Worm (Caenorhabditis elegans) whole organism, L1 larva: Measurements from ENCODE around the gene rpl-5.

Experiments used
- C04F5.9 ChIP-seq: sonication (generic microtip); optimal IDR thresholded peaks from 2 replicates; lab custom pipeline; 2016; ENCODE audit warnings: missing genetic modification characterization, missing compliant biosample characterization
- C34B4.2 ChIP-seq: sonication (generic microtip); optimal IDR thresholded peaks from 2 replicates; lab custom pipeline; 2017; ENCODE audit warnings: mild to moderate bottlenecking, missing genetic modification characterization, missing compliant biosample characterization
- aha-1 ChIP-seq: fragments of 150-350 bp; optimal IDR thresholded peaks from 2 replicates; lab custom pipeline; 2014; ENCODE audit warnings: missing biosample characterization, missing genetic modification characterization
- alr-1 ChIP-seq: fragments of 200-800 bp; sonication (Bioruptor generic); optimal IDR thresholded peaks from 2 replicates; lab custom pipeline; 2018; ENCODE audit warnings: borderline replicate concordance, mild to moderate bottlenecking, missing genetic modification characterization, missing compliant biosample characterization
- aly-2 ChIP-seq: fragments of 150-350 bp; optimal IDR thresholded peaks from 2 replicates; lab custom pipeline; 2014; ENCODE audit warnings: missing biosample characterization, missing genetic modification characterization
- ceh-63 ChIP-seq: fragments of 200-800 bp; sonication (Bioruptor generic); optimal IDR thresholded peaks from 2 replicates; lab custom pipeline; 2018; ENCODE audit warnings: mild to moderate bottlenecking, missing genetic modification characterization, missing compliant biosample characterization
- ces-1 ChIP-seq: fragments of 150-350 bp; optimal IDR thresholded peaks from 2 replicates; lab custom pipeline; 2014; ENCODE audit warnings: missing biosample characterization, missing genetic modification reagents, missing genetic modification characterization
- dpl-1 ChIP-seq, 3 experiments: fragments of 150-350 bp in 2 of 3; sonication (generic microtip) in 1 of 3; optimal IDR thresholded peaks; 2 replicates each; lab custom pipeline; 2014 to 2017; ENCODE audit warnings: missing biosample characterization in 3 of 3, missing genetic modification characterization in 3 of 3, missing genetic modification reagents in 3 of 3
- elt-3 ChIP-seq, 6 experiments: fragments of 150-350 bp in 1 of 6; sonication (generic microtip); optimal IDR thresholded peaks; 2 replicates each; lab custom pipeline; 2017 to 2018; ENCODE audit warnings: missing biosample characterization in 6 of 6, missing genetic modification characterization in 6 of 6, inconsistent platforms in 1 of 6
- ets-5 ChIP-seq: fragments of 200-800 bp; sonication (Bioruptor generic); IDR thresholded peaks from 2 replicates; pipeline ENCODE4 v1.3.6; 2022; ENCODE audit warnings: missing genetic modification characterization, missing compliant biosample characterization
- fkh-4 ChIP-seq: sonication (generic microtip); optimal IDR thresholded peaks from 2 replicates; lab custom pipeline; 2016; ENCODE audit warnings: missing compliant biosample characterization, missing genetic modification characterization, borderline replicate concordance
- fkh-8 ChIP-seq: sonication (generic microtip); optimal IDR thresholded peaks from 2 replicates; lab custom pipeline; 2016; ENCODE audit warnings: mild to moderate bottlenecking, missing genetic modification characterization, missing compliant biosample characterization
- fos-1 ChIP-seq: fragments of 150-350 bp; optimal IDR thresholded peaks from 2 replicates; lab custom pipeline; 2014; ENCODE audit warnings: missing biosample characterization, missing genetic modification characterization
- hlh-17 ChIP-seq: fragments of 200-800 bp; sonication (Bioruptor generic); optimal IDR thresholded peaks from 2 replicates; lab custom pipeline; 2018; ENCODE audit warnings: missing genetic modification characterization, mild to moderate bottlenecking, missing compliant biosample characterization, moderate library complexity, borderline replicate concordance
- hlh-4 ChIP-seq: sonication (generic microtip); optimal IDR thresholded peaks from 2 replicates; lab custom pipeline; 2016; ENCODE audit warnings: mild to moderate bottlenecking, missing genetic modification characterization, missing compliant biosample characterization
- hpl-2 ChIP-seq: fragments of 150-350 bp; optimal IDR thresholded peaks from 2 replicates; lab custom pipeline; 2014; ENCODE audit warnings: missing biosample characterization, missing genetic modification reagents, missing genetic modification characterization
- isw-1 ChIP-seq: fragments of 200-800 bp; sonication (Bioruptor generic); IDR thresholded peaks from 2 replicates; pipeline ENCODE4 v1.3.6; 2022; ENCODE audit warnings: missing genetic modification characterization, missing compliant biosample characterization
- lin-13 ChIP-seq: fragments of 150-350 bp; optimal IDR thresholded peaks from 2 replicates; lab custom pipeline; 2014; ENCODE audit warnings: missing biosample characterization, missing genetic modification reagents, missing genetic modification characterization
- lin-14 ChIP-seq: fragments of 200-800 bp; sonication (Bioruptor generic); optimal IDR thresholded peaks from 2 replicates; lab custom pipeline; 2018; ENCODE audit warnings: mild to moderate bottlenecking, missing genetic modification characterization, moderate library complexity, missing compliant biosample characterization
- lin-15B ChIP-seq: fragments of 150-350 bp; sonication (generic microtip); optimal IDR thresholded peaks from 3 replicates; lab custom pipeline; 2014; ENCODE audit warnings: missing biosample characterization, missing genetic modification characterization
- lin-35 ChIP-seq, 2 experiments: fragments of 150-350 bp; optimal IDR thresholded peaks; 2 replicates each; lab custom pipeline; 2014; ENCODE audit warnings: missing biosample characterization in 2 of 2, missing genetic modification characterization in 2 of 2, missing genetic modification reagents in 2 of 2
- lin-39 ChIP-seq: fragments of 150-350 bp; optimal IDR thresholded peaks from 2 replicates; lab custom pipeline; 2014; ENCODE audit warnings: missing biosample characterization, missing genetic modification reagents, missing genetic modification characterization
- lir-3 ChIP-seq: sonication (generic microtip); optimal IDR thresholded peaks from 2 replicates; lab custom pipeline; 2016; ENCODE audit warnings: mild to moderate bottlenecking, missing genetic modification characterization, moderate library complexity, missing compliant biosample characterization; ENCODE audit not compliant: poor library complexity
- mdl-1 ChIP-seq, 2 experiments: fragments of 150-350 bp; optimal IDR thresholded peaks; 2 replicates each; lab custom pipeline; 2014 to 2017; ENCODE audit warnings: missing biosample characterization in 2 of 2, missing genetic modification characterization in 2 of 2, inconsistent platforms in 1 of 2
- nhr-11 ChIP-seq: fragments of 150-350 bp; optimal IDR thresholded peaks from 2 replicates; lab custom pipeline; 2014; ENCODE audit warnings: missing biosample characterization, missing genetic modification characterization
- nhr-19 ChIP-seq: fragments of 200-800 bp; sonication (Bioruptor generic); conservative IDR thresholded peaks from 2 replicates; pipeline ENCODE4 v1.3.6; 2022; ENCODE audit warnings: missing genetic modification characterization, missing compliant biosample characterization
- nhr-237 ChIP-seq: fragments of 150-350 bp; optimal IDR thresholded peaks from 2 replicates; lab custom pipeline; 2014; ENCODE audit warnings: missing biosample characterization, missing genetic modification characterization
- nhr-47 ChIP-seq: sonication (generic microtip); optimal IDR thresholded peaks from 2 replicates; lab custom pipeline; 2016; ENCODE audit warnings: mild to moderate bottlenecking, missing genetic modification characterization, moderate library complexity, missing compliant biosample characterization
- nhr-71 ChIP-seq: sonication (generic microtip); optimal IDR thresholded peaks from 2 replicates; lab custom pipeline; 2016; ENCODE audit warnings: mild to moderate bottlenecking, missing genetic modification characterization, moderate library complexity, missing compliant biosample characterization
- nhr-77 ChIP-seq: fragments of 150-350 bp; optimal IDR thresholded peaks from 2 replicates; lab custom pipeline; 2014; ENCODE audit warnings: missing biosample characterization, missing genetic modification characterization
- nhr-84 ChIP-seq: sonication (generic microtip); optimal IDR thresholded peaks from 2 replicates; lab custom pipeline; 2017; ENCODE audit warnings: missing biosample characterization, missing genetic modification characterization
- nhr-85 ChIP-seq: sonication (generic microtip); peaks from one replicate; lab custom pipeline; 2016; ENCODE audit warnings: missing genetic modification characterization, inconsistent platforms, missing compliant biosample characterization
- nhr-90 ChIP-seq: sonication (generic microtip); optimal IDR thresholded peaks from 2 replicates; lab custom pipeline; 2016; ENCODE audit warnings: mild to moderate bottlenecking, missing genetic modification characterization, missing compliant biosample characterization; ENCODE audit not compliant: poor library complexity
- pag-3 ChIP-seq: sonication (generic microtip); optimal IDR thresholded peaks from 2 replicates; lab custom pipeline; 2017; ENCODE audit warnings: missing genetic modification characterization, mild to moderate bottlenecking, missing compliant biosample characterization, antibody characterized with exemption, borderline replicate concordance; ENCODE audit not compliant: insufficient read depth
- pax-3 ChIP-seq: fragments of 200-800 bp; sonication (Bioruptor generic); optimal IDR thresholded peaks from 2 replicates; lab custom pipeline; 2018; ENCODE audit warnings: mild to moderate bottlenecking, missing genetic modification characterization, moderate library complexity, missing compliant biosample characterization
- snpc-4 ChIP-seq: fragments of 150-350 bp; optimal IDR thresholded peaks from 2 replicates; lab custom pipeline; 2014; ENCODE audit warnings: missing biosample characterization, missing genetic modification characterization
- sox-4 ChIP-seq: sonication (generic microtip); optimal IDR thresholded peaks from 2 replicates; lab custom pipeline; 2016; ENCODE audit warnings: missing genetic modification characterization, missing compliant biosample characterization
- sptf-1 ChIP-seq: fragments of 150-350 bp; optimal IDR thresholded peaks from 2 replicates; lab custom pipeline; 2014; ENCODE audit warnings: missing biosample characterization, missing genetic modification characterization
- sup-37 ChIP-seq: fragments of 200-800 bp; sonication (Bioruptor generic); optimal IDR thresholded peaks from 2 replicates; lab custom pipeline; 2018; ENCODE audit warnings: mild to moderate bottlenecking, missing genetic modification characterization, missing compliant biosample characterization
- unc-130 ChIP-seq: fragments of 150-350 bp; optimal IDR thresholded peaks from 2 replicates; lab custom pipeline; 2017; ENCODE audit warnings: missing biosample characterization, missing genetic modification characterization, inconsistent platforms
- unc-30 ChIP-seq: sonication (generic microtip); optimal IDR thresholded peaks from 2 replicates; lab custom pipeline; 2017; ENCODE audit warnings: missing biosample characterization, missing genetic modification characterization
- unc-62 ChIP-seq: fragments of 150-350 bp; optimal IDR thresholded peaks from 2 replicates; lab custom pipeline; 2014; ENCODE audit warnings: missing biosample characterization, missing genetic modification reagents, missing genetic modification characterization
- unc-86 ChIP-seq: sonication (generic microtip); optimal IDR thresholded peaks from 2 replicates; lab custom pipeline; 2016; ENCODE audit warnings: missing genetic modification characterization, missing compliant biosample characterization
- vab-15 ChIP-seq: sonication (generic microtip); optimal IDR thresholded peaks from 2 replicates; lab custom pipeline; 2017; ENCODE audit warnings: missing genotype, mild to moderate bottlenecking, missing genetic modification characterization, missing compliant biosample characterization
- xbp-1 ChIP-seq: sonication (generic microtip); optimal IDR thresholded peaks from 2 replicates; lab custom pipeline; 2016; ENCODE audit warnings: missing genetic modification characterization, missing compliant biosample characterization
- zag-1 ChIP-seq: fragments of 150-350 bp; optimal IDR thresholded peaks from 2 replicates; lab custom pipeline; 2014; ENCODE audit warnings: missing biosample characterization, missing genetic modification characterization
- zip-4 ChIP-seq: fragments of 200-800 bp; sonication (Bioruptor generic); optimal IDR thresholded peaks from 2 replicates; lab custom pipeline; 2018; ENCODE audit warnings: mild to moderate bottlenecking, missing genetic modification characterization, moderate library complexity, missing compliant biosample characterization
- ztf-11 ChIP-seq, 2 experiments: sonication (generic microtip); optimal IDR thresholded peaks; 2 replicates each; lab custom pipeline; 2016 to 2017; ENCODE audit warnings: missing genetic modification characterization in 2 of 2, missing biosample characterization in 1 of 2, missing compliant biosample characterization in 1 of 2
- ztf-4 ChIP-seq: fragments of 150-350 bp; optimal IDR thresholded peaks from 2 replicates; lab custom pipeline; 2014; ENCODE audit warnings: missing biosample characterization, missing genetic modification characterization

The rpl-5 gene

DNA sequence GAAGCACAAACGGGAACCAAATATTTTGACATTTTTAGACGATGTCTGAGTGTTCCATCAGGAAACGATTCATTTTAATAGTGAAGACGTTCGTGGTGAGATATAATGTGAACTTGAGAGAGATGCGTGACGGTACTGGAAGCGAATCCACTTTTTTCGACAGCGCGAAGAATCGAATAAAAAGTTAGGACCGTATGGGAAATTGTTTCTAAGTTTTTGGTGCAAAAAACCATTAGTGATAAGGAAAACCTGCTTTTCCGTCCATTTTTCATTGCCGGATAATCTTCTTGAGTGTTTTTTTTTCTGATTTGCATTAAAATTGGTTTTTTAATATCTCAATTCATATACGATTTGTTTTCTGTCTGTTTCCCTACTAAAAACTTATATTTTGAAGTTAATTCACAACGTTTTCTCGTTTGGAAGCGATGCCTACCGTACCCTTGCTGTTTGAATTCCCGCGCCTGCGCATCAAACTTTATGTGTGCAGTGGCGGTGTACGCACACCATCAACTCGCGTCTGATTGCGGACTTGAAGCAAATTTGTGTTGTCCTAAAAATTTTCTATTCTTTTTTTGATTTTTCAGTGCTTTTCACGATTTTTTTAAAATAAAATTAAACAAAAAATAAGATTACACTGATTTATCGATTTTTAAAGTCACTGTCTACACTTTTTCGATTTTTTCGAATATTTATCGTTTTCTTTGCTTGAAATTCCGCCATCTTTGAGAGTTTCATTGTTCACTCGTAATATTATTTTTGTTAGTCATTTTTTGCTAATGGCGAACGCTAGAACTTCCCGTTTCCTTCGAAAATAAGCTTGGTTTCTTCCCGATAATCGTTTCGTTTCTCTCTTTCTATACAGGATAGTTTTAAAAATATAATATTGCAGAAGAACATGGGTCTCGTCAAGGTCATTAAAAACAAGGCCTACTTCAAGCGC lies at the start of gene rpl-5, which contains the start of gene col-38:
Gene rpl-5, plus strand, starts transcription at position 890 of the 940 bp plus-strand sequence.
Gene col-38, minus strand, starts transcription at position 51 of the 940 bp plus-strand sequence.
- TF ChIP-seq zip-4 (GFP tag; lab: Kevin White, UChicago) (peak; percentile 47), zag-1 (no peak), C34B4.2 (tag; lab: Kevin White, UChicago) (no peak), aly-2 (peak; percentile 30), ztf-11 (tag; optimal IDR thresholded peaks at IDR 0.05; lab: Kevin White, UChicago) (peak in 1 of 2 experiments; percentile 56), unc-62 (GFP tag; lab: Kevin White, UChicago) (no peak), alr-1 (tag; lab: Kevin White, UChicago) (no peak), fkh-8 (peak; percentile 93), ceh-63 (GFP tag; lab: Kevin White, UChicago) (no peak), lir-3 (tag; lab: Kevin White, UChicago) (peak; percentile 73), sox-4 (tag; lab: Kevin White, UChicago) (peak; percentile 30), C04F5.9 (tag; lab: Kevin White, UChicago) (peak; percentile 85), hlh-4 (tag; lab: Kevin White, UChicago) (no peak), lin-39 (tag; lab: Kevin White, UChicago) (peak; percentile 47), nhr-84 (tag; lab: Kevin White, UChicago) (no peak), fos-1 (tag; lab: Kevin White, UChicago) (peak; percentile 79), pag-3 (tag; lab: Kevin White, UChicago) (no peak), mdl-1 (tag; optimal IDR thresholded peaks at IDR 0.05; lab: Kevin White, UChicago) (peak in 1 of 2 experiments; percentile 85), nhr-19 (peak; percentile 88), isw-1 (GFP tag; lab: Robert Waterston, UW) (peak; percentile 96), sup-37 (no peak), fkh-4 (tag; lab: Kevin White, UChicago) (peak; percentile 11), dpl-1 (GFP tag; optimal IDR thresholded peaks at IDR 0.05; lab: Kevin White, UChicago) (peak; percentile 97 to 99 (median 97)), xbp-1 (peak; percentile 95), nhr-71 (tag; lab: Kevin White, UChicago) (peak; percentile 94), unc-130 (tag; lab: Kevin White, UChicago) (peak; percentile 96), lin-14 (GFP tag; lab: Kevin White, UChicago) (peak; percentile 93), unc-86 (peak; percentile 79), ets-5 (GFP tag; lab: Robert Waterston, UW) (no peak), nhr-85 (tag; lab: Kevin White, UChicago) (peak; percentile 91), lin-15B (tag; lab: Kevin White, UChicago) (peak; percentile 94), hpl-2 (GFP tag; lab: Kevin White, UChicago) (peak; percentile 45), ces-1 (GFP tag; lab: Kevin White, UChicago) (no peak), nhr-77 (tag; lab: Kevin White, UChicago) (peak; percentile 87), sptf-1 (tag; lab: Kevin White, UChicago) (no peak), nhr-90 (tag; lab: Kevin White, UChicago) (peak; percentile 84), lin-35 (GFP tag; optimal IDR thresholded peaks at IDR 0.05; lab: Kevin White, UChicago) (peak; percentile 98 to 99), elt-3 (tag; optimal IDR thresholded peaks at IDR 0.05; lab: Kevin White, UChicago) (peak in 4 of 6 experiments; percentile 11 to 91 (median 82)), aha-1 (tag; lab: Kevin White, UChicago) (peak; percentile 59), nhr-11 (tag; lab: Kevin White, UChicago) (peak; percentile 54), pax-3 (tag; lab: Kevin White, UChicago) (peak; percentile 82), hlh-17 (GFP tag; lab: Kevin White, UChicago) (no peak), lin-13 (GFP tag; lab: Kevin White, UChicago) (peak; percentile 87), ztf-4 (tag; lab: Kevin White, UChicago) (peak; percentile 57), unc-30 (tag; lab: Kevin White, UChicago) (no peak), snpc-4 (tag; lab: Kevin White, UChicago) (peak; percentile 86), vab-15 (tag; lab: Kevin White, UChicago) (peak; percentile 82), nhr-47 (tag; lab: Kevin White, UChicago) (peak; percentile 91), nhr-237 (tag; lab: Kevin White, UChicago) (peak; percentile 78)
